Fruit fly (Drosophila melanogaster) S2 (cell line): ENCODE data around the gene kra.

Experiments used
- CG8478 ChIP-seq: fragments of >200 bp; optimal IDR thresholded peaks from 2 replicates; lab custom pipeline; 2018
- CTCF ChIP-seq, 2 experiments: fragments of >200 bp; optimal IDR thresholded peaks; 2 replicates each; lab custom pipeline; 2018

kra gene

DNA sequence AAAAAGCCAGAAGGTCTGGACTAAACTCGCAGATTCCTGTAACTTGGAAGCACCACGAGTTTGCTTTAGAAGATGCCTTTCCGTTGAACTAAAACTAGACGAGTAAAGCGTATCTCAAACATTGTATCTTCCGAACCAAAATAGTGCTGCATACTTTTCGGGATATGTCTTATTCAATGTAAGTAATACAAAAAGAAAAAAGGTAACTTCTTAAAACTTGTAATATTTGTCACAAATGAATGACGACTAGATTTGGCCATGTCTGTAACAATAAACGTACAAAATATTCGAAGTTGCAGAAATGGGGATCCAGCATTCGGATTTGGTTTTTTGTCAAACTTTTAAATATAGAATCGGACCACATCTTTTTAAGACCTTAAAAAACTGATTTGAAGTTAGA, 6.1 kb downstream of the kra start:
- TF ChIP-seq CG8478 (no peak), CTCF (optimal IDR thresholded peaks at IDR 0.05; lab: Kevin White, UChicago) (no peak)

DNA sequence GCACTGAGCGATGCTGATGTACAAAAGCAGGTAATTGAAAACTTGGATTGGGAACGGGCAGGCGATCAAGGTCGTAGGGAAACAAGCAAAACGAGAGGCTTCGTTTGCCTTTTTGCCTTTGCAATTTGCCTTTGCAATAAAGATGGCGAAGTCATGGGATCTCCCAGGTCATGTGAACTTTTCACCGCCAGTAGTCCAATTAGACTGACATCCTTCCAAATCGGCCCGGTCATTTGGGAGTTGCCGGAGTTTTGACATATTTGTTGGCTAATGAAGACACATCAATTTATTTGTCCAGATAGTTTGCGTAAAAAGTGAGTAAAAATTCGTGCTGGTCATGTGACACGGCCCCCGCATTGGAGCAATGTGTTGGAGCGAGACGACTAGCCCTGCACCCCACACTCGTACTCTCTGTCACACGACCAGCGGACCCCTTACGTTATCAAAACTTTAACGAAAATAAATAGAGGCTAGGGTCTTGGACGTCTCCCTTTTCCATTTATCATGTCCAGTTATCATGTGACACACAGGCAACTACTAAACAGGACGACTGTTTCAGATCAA, 8.8 kb downstream of the kra start:
- TF ChIP-seq CTCF (optimal IDR thresholded peaks at IDR 0.05; lab: Kevin White, UChicago) = no peak
- no peak for TF ChIP-seq CG8478

DNA sequence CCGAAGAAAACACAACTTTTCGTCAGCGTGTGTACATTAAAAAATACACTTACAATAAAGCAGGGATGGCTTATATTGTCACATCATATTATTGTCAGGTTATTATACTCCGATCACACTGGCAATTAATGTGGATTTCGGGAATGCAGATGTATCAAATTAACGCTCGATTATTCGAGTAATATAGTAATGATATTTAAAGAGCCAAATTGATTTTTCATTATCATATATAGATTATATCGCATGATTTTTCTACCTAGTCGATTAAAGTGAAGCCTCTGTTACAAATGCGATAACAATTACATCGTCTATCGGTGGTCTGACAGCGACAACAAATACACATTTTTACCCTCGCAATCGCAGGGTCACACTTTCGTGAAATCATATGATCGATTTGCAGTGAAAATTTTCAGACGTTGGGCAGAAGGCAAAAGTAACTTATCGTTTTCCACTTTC, 9.5 kb downstream of the kra start, which contains the start of the genes noi and Vha26:
Gene noi, minus strand, starts transcription at position 62 of the 456 bp plus-strand sequence.
Gene Vha26, plus strand, starts transcription at position 366 of the 456 bp plus-strand sequence.
- no peak for TF ChIP-seq CTCF (optimal IDR thresholded peaks at IDR 0.05; lab: Kevin White, UChicago)
- TF ChIP-seq CG8478 = no peak

- TF ChIP-seq CG8478 (no peak), CTCF (optimal IDR thresholded peaks at IDR 0.05; lab: Kevin White, UChicago) (no peak)
Measured at dm6 chr3R:5588573-5588972, 12.4 kb downstream of the kra start, which contains the start of gene PolZ2. TSS of gene PolZ2 (plus strand) at chr3R:5588873.

DNA sequence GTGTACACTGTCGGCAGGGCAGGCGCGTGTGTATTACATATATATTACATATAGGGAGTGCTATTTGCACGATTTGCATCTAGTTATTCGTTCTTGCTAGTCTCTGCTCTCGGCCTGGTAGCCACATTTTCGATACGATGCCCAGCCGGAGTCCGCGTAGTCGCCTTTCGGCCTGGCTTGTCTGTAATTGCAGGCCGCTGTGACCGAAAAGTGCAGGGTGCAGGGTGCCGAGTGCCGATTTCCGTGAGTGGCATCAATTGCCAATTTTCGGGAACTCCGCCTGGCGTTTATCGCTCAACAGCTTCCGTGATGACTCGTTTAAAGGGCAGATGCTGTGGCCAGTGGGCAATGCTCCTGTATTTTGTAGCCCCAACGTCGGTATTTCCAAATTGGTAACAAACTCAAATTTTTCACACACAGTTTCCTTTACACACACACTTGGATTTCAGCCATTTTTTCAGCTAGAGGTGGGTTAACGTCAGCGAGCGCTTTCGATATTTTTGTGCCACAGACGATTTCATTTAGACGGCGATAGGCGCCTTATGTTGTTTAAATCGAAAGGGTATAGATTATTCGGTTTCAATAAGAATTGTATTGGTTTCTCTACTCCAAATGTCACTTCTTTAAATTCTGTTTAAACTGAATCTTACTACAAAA, 12.9 kb downstream of the kra start, which contains the start of gene CG2926:
Gene CG2926, minus strand, starts transcription at position 518 of the 657 bp plus-strand sequence.
- TF ChIP-seq CTCF (optimal IDR thresholded peaks at IDR 0.05; lab: Kevin White, UChicago) (peak in 1 of 2 experiments; percentile 20), CG8478 (no peak)

- no peak for TF ChIP-seq CG8478
- no peak for TF ChIP-seq CTCF (optimal IDR thresholded peaks at IDR 0.05; lab: Kevin White, UChicago)
Measured at dm6 chr3R:5573883-5574282, 27.1 kb downstream of the kra start.

DNA sequence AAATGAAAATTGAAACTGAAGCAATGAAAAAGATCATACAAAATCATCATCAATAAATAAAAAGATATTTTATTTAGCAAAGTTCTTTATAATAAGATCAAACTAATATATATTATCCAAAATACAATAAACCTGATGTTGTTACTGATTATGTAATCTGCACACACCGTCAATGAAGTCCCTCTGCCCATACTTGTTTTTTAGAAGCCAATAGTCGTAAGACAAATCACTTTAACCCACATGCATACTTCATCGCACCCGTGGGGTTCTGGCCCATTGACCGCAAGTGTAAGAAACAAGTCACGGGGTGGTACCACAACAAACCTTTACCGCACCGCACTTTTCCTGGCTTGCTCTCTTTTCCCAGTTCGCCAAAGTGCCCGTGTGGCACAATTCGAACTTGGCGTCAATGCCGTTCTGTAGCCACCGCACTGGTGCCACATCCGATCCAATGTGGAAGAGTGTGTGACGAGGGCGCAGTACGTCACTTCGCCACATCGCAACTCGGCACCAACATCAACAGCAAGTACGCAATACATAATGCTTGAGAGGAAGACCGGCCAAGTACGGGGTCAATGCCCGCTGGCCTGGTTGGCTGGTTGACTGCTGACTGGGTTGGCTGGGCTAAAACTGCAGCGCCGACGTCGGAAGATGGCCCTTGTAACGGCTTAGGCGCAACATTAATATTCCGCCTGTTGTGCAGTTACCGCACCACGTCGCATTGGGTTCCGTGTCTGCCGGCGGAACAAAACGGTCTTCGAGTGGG, 27.9 kb downstream of the kra start:
- no peak for TF ChIP-seq CTCF (optimal IDR thresholded peaks at IDR 0.05; lab: Kevin White, UChicago)
- no peak for TF ChIP-seq CG8478

DNA sequence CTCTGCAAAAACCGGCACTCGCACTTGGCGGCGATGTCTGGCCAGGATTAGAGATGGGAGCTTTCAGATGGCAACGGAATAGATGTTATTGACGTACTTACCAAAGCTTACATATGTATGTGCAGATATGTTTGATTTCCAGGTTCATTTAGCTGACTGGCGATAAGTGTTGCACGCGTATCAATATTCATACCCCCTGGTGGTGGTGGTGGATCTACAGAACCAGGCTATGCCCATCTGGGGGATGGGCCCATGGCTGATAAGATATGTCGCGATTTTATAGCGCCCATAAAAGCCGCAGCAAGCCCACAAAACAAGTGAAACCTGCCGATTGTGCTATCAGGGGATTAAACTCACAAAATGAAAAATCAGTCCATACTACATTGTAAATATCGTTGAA, 29.2 kb downstream of the kra start:
- TF ChIP-seq CTCF (optimal IDR thresholded peaks at IDR 0.05; lab: Kevin White, UChicago) = no peak
- no peak for TF ChIP-seq CG8478

- TF ChIP-seq CG8478 = no peak
- no peak for TF ChIP-seq CTCF (optimal IDR thresholded peaks at IDR 0.05; lab: Kevin White, UChicago)
Measured at dm6 chr3R:5571437-5571750, 29.5 kb downstream of the kra start.

dm6 chr3R:5570635-5571436, 30.1 kb downstream of the kra start, which contains the start of gene CRMP:
TSS of gene CRMP (plus strand) at chr3R:5571108.
- TF ChIP-seq CG8478 (no peak), CTCF (optimal IDR thresholded peaks at IDR 0.05; lab: Kevin White, UChicago) (no peak)

- TF ChIP-seq CTCF (optimal IDR thresholded peaks at IDR 0.05; lab: Kevin White, UChicago) = no peak
Measured at dm6 chr3R:5568590-5568989, 32.3 kb downstream of the kra start, which contains the start of the genes CG2931 and Rheb. TSS of gene CG2931 (minus strand) at chr3R:5568615. TSS of gene Rheb (plus strand) at chr3R:5568921.

- TF ChIP-seq CG8478 (no peak), CTCF (optimal IDR thresholded peaks at IDR 0.05; lab: Kevin White, UChicago) (no peak)
Measured at dm6 chr3R:5565623-5566022, 35.3 kb downstream of the kra start.

DNA sequence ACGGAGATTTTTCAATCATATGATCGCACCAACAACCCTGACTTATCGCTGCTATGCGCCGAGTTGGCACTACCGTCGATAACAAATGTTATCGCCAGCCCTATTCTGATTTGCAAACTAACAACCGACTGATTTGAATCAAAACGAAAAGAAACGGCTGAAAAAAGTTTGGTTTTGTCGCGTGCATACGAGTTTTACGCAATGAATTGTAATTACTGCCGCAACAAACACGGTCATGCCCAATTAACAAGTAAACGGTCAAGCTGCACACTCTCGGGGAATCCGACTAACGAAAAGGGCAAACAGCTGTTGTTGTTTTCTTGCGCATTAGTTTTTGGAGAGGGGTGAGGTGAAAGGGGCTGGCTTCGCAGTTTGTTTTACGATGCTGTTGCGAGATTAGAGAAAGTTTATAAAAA, 36.2 kb downstream of the kra start, which contains the start of the genes CG14671 and CG12746:
Gene CG14671, minus strand, starts transcription at position 41 of the 416 bp plus-strand sequence.
Gene CG12746, plus strand, starts transcription at position 91 of the 416 bp plus-strand sequence.
- TF ChIP-seq CTCF (optimal IDR thresholded peaks at IDR 0.05; lab: Kevin White, UChicago) = peak in 1 of 2 experiments; percentile 9
- TF ChIP-seq CG8478 = no peak

DNA sequence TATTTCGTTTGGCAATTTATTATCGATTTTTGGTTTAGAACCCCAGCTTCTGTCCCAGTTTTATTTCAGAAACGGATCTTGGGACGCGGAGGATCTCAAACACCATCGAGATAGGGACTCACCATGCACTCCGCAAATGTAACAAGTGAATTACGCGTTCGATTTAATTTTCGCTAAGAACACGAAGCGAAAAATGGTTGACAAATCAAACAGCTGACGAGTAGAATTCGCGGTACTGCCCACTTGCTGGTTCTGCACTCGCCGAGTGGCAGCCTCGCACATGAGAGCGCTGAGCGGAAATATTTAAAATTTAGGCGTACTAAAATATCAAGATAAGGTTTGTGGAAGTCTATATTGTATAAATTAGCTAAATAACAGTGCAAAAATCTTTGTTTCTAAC, 37.5 kb downstream of the kra start, which contains the start of gene Pi4KIIalpha:
Gene Pi4KIIalpha, minus strand, starts transcription at position 233 of the 400 bp plus-strand sequence.
- TF ChIP-seq CG8478 (no peak), CTCF (optimal IDR thresholded peaks at IDR 0.05; lab: Kevin White, UChicago) (peak in 1 of 2 experiments; percentile 9)

dm6 chr3R:5562956-5563355, 38.0 kb downstream of the kra start:
- no peak for TF ChIP-seq CG8478
- TF ChIP-seq CTCF (optimal IDR thresholded peaks at IDR 0.05; lab: Kevin White, UChicago) = no peak
